Worm (Caenorhabditis elegans) whole organism, mixed stage, embryonic: Measurements from ENCODE around the gene T08D2.8.
"Not testable (repeated sequence)": the region's sequence is repeated elsewhere in the genome, so short reads cannot be mapped to it uniquely, and the experiment has no call there.

ENCODE experiments used
- elt-1 ChIP-seq: sonication (generic microtip); optimal IDR thresholded peaks from 2 replicates; lab custom pipeline; 2017; ENCODE audit warnings: missing genetic modification characterization, mild to moderate bottlenecking, missing compliant biosample characterization, antibody characterized with exemption, moderate library complexity, borderline replicate concordance; ENCODE audit not compliant: insufficient read depth
- lsy-2 ChIP-seq: fragments of 150-350 bp; optimal IDR thresholded peaks from 2 replicates; lab custom pipeline; 2014; ENCODE audit warnings: missing biosample characterization, missing genetic modification characterization

ce11 chrX:182119-182741 is 10.4 kb upstream of the T08D2.8 start, which contains the start of the genes T08D2.6 and chkr-1:
- TF ChIP-seq lsy-2 (tag; lab: Kevin White, UChicago); elt-1: not testable (repeated sequence)
